Fruit fly (Drosophila melanogaster) S2 (cell line): ENCODE data around the gene CG3919.

Experiments used
- CG8478 ChIP-seq: fragments of >200 bp; optimal IDR thresholded peaks from 2 replicates; lab custom pipeline; 2018
- CTCF ChIP-seq, 2 experiments: fragments of >200 bp; optimal IDR thresholded peaks; 2 replicates each; lab custom pipeline; 2018

DNA sequence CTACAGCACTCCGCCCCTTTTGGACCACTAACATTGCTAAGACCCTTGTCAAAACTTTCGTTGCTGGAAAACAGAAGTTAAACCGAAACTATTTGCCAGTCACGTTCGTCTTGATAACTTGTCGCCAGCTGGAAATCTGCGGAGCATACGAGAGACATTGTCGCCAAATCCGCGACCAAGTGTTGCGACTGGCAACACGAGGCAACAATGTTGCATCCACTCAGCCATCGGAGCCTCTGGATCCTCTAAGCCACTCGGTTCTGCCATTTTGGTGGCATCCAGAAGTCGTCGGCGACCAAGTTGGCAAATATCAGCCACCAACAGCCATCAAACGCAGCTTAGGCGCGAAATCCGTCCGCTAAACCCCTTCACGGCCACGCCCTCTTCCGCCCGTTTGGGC lies 34.6 kb upstream of the CG3919 start:
- no peak for TF ChIP-seq CG8478
- no peak for TF ChIP-seq CTCF (optimal IDR thresholded peaks at IDR 0.05; lab: Kevin White, UChicago)
